Fruit fly (Drosophila melanogaster): ENCODE measurements around the gene fon.

Gene fon

dm6 chr2L:19376145-19376544, 9.9 kb downstream of the fon start (continued):
- TF ChIP-seq insv (GFP tag; optimal IDR thresholded peaks at IDR 0.05) (no peak), Dip2 (GFP tag; IDR thresholded peaks at IDR 0.05) (no peak), tgo (GFP tag; IDR thresholded peaks at IDR 0.05) (no peak; the same call in 2 of the 3 replicates), CG6683 (GFP tag; optimal IDR thresholded peaks at IDR 0.05) (no peak), pb (GFP tag; optimal IDR thresholded peaks at IDR 0.05) (no peak), seq (GFP tag; IDR thresholded peaks at IDR 0.05) (no peak), Ets65A (GFP tag) (no peak), tap (tag; optimal IDR thresholded peaks at IDR 0.05) (peak; percentile 35), CG6654 (GFP tag; optimal IDR thresholded peaks at IDR 0.05) (no peak), luna (GFP tag; optimal IDR thresholded peaks at IDR 0.05) (no peak), CG10321 (GFP tag; IDR thresholded peaks at IDR 0.05) (no peak), vfl (GFP tag; optimal IDR thresholded peaks at IDR 0.05) (no peak), CHES-1-like (GFP tag; optimal IDR thresholded peaks at IDR 0.05) (no peak), CG13123 (GFP tag; optimal IDR thresholded peaks at IDR 0.05) (no peak), CG10366 (GFP tag; IDR thresholded peaks at IDR 0.05) (no peak), Atf-2 (GFP tag; optimal IDR thresholded peaks at IDR 0.05) (no peak), CG30020 (tag; optimal IDR thresholded peaks at IDR 0.05) (no peak), hth (optimal IDR thresholded peaks at IDR 0.05) (no peak), ash1 (GFP tag; optimal IDR thresholded peaks at IDR 0.05) (no peak), Xbp1 (GFP tag; optimal IDR thresholded peaks at IDR 0.05) (peak; percentile 15), otp (GFP tag; IDR thresholded peaks at IDR 0.05) (peak; percentile 64; the same call in 1 of the 3 replicates)

dm6 chr2L:19373809-19374208, 12.2 kb downstream of the fon start:
- no peak for TF ChIP-seq Myb (GFP tag; optimal IDR thresholded peaks at IDR 0.05)
- no peak for TF ChIP-seq bbx (GFP tag; IDR thresholded peaks at IDR 0.05; ENCODE audit: partially characterized antibody)
- TF ChIP-seq CG33557 (GFP tag; optimal IDR thresholded peaks at IDR 0.05) = no peak
- no peak for TF ChIP-seq peb (GFP tag; IDR thresholded peaks at IDR 0.05)
- TF ChIP-seq D19A (tag; optimal IDR thresholded peaks at IDR 0.05) = peak; percentile 35
- TF ChIP-seq CG18619 (GFP tag; optimal IDR thresholded peaks at IDR 0.05) = no peak
- no peak for TF ChIP-seq CG6654 (GFP tag; optimal IDR thresholded peaks at IDR 0.05)
- no peak for TF ChIP-seq CG12942 (GFP tag; optimal IDR thresholded peaks at IDR 0.05)
- no peak for TF ChIP-seq fd3F (GFP tag; optimal IDR thresholded peaks at IDR 0.05)
- TF ChIP-seq HHEX (GFP tag; optimal IDR thresholded peaks at IDR 0.05) = no peak
- TF ChIP-seq Rx (GFP tag; IDR thresholded peaks at IDR 0.05) = no peak
- peak; percentile 50 for TF ChIP-seq Ptx1 (GFP tag; IDR thresholded peaks at IDR 0.05)
- TF ChIP-seq CG10543 (GFP tag; optimal IDR thresholded peaks at IDR 0.05) = no peak
- no peak for TF ChIP-seq crol (GFP tag; IDR thresholded peaks at IDR 0.05)
- no peak for TF ChIP-seq CG8944 (GFP tag; optimal IDR thresholded peaks at IDR 0.05)
- no peak for TF ChIP-seq Hr39 (optimal IDR thresholded peaks at IDR 0.05)
- TF ChIP-seq CG31441 (GFP tag; IDR thresholded peaks at IDR 0.05) = peak; percentile 65
- no peak for TF ChIP-seq Mad (GFP tag; optimal IDR thresholded peaks at IDR 0.05)
- TF ChIP-seq H15 (GFP tag; IDR thresholded peaks at IDR 0.05) = no peak
- no peak for TF ChIP-seq Poxn (GFP tag; IDR thresholded peaks at IDR 0.05)
- peak; percentile 59 for TF ChIP-seq CG15601 (tag; optimal IDR thresholded peaks at IDR 0.05)
- peak; percentile 47 for TF ChIP-seq CG10267 (tag; optimal IDR thresholded peaks at IDR 0.05)
- TF ChIP-seq CG9215 (GFP tag; IDR thresholded peaks at IDR 0.05) = no peak
- TF ChIP-seq Sox100B (GFP tag; optimal IDR thresholded peaks at IDR 0.05) = peak; percentile 18
- TF ChIP-seq CG3065 (GFP tag; optimal IDR thresholded peaks at IDR 0.05) = no peak
- no peak for TF ChIP-seq Lpt (GFP tag; optimal IDR thresholded peaks at IDR 0.05)
- no peak for TF ChIP-seq pan (optimal IDR thresholded peaks at IDR 0.05)
- no peak for TF ChIP-seq pan (GFP tag; optimal IDR thresholded peaks at IDR 0.05 in 1 of 2, IDR thresholded peaks at IDR 0.05 in 1 of 2)
- no peak for TF ChIP-seq Side (GFP tag; optimal IDR thresholded peaks at IDR 0.05)
- no peak for TF ChIP-seq z (GFP tag; IDR thresholded peaks at IDR 0.05)
- peak; percentile 0 for TF ChIP-seq CG2875 (GFP tag; optimal IDR thresholded peaks at IDR 0.05)
- no peak for TF ChIP-seq CG1603 (tag; optimal IDR thresholded peaks at IDR 0.05)
- no peak for TF ChIP-seq Usf (GFP tag; optimal IDR thresholded peaks at IDR 0.05)
- no peak for TF ChIP-seq CHES-1-like (GFP tag; optimal IDR thresholded peaks at IDR 0.05)
- TF ChIP-seq CG10366 (GFP tag; IDR thresholded peaks at IDR 0.05) = no peak
- TF ChIP-seq hth (optimal IDR thresholded peaks at IDR 0.05) = no peak
